Worm (Caenorhabditis elegans) whole organism, mixed stage, embryonic: ENCODE data around the gene T02B11.9.

Experiments used
- M03D4.4 ChIP-seq: sonication (generic microtip); optimal IDR thresholded peaks from 2 replicates; lab custom pipeline; 2017; ENCODE audit warnings: mild to moderate bottlenecking, missing genetic modification characterization, missing compliant biosample characterization
- bed-3 ChIP-seq: fragments of 200-800 bp; sonication (Bioruptor generic); optimal IDR thresholded peaks from 3 replicates; lab custom pipeline; 2018; ENCODE audit warnings: mild to moderate bottlenecking, missing genetic modification characterization, moderate library complexity, missing compliant biosample characterization
- ceh-39 ChIP-seq: fragments of 150-350 bp; optimal IDR thresholded peaks from 2 replicates; lab custom pipeline; 2014; ENCODE audit warnings: missing biosample characterization, missing genetic modification characterization
- ceh-43 ChIP-seq: fragments of 200-800 bp; sonication (Bioruptor generic); optimal IDR thresholded peaks from 2 replicates; lab custom pipeline; 2018; ENCODE audit warnings: mild to moderate bottlenecking, missing genetic modification characterization, moderate library complexity, missing compliant biosample characterization
- ceh-83 ChIP-seq: fragments of 200-800 bp; sonication (Bioruptor generic); optimal IDR thresholded peaks from 2 replicates; lab custom pipeline; 2018; ENCODE audit warnings: mild to moderate bottlenecking, missing genetic modification characterization, missing compliant biosample characterization
- ces-1 ChIP-seq: fragments of 150-350 bp; optimal IDR thresholded peaks from 2 replicates; lab custom pipeline; 2014; ENCODE audit warnings: missing biosample characterization, missing genetic modification reagents, missing genetic modification characterization
- cnd-1 ChIP-seq: fragments of 200-800 bp; sonication (Bioruptor generic); optimal IDR thresholded peaks from 2 replicates; lab custom pipeline; 2018; ENCODE audit warnings: mild to moderate bottlenecking, missing genetic modification characterization, missing compliant biosample characterization
- drap-1 ChIP-seq: fragments of 200-800 bp; sonication (Bioruptor generic); optimal IDR thresholded peaks from 3 replicates; lab custom pipeline; 2018; ENCODE audit warnings: mild to moderate bottlenecking, missing genetic modification characterization, missing compliant biosample characterization
- elt-3 ChIP-seq: fragments of 150-350 bp; optimal IDR thresholded peaks from 2 replicates; lab custom pipeline; 2014; ENCODE audit warnings: missing biosample characterization, missing genetic modification characterization
- flh-1 ChIP-seq: fragments of 200-800 bp; sonication (Bioruptor generic); optimal IDR thresholded peaks from 2 replicates; lab custom pipeline; 2018; ENCODE audit warnings: mild to moderate bottlenecking, missing genetic modification characterization, moderate library complexity, missing compliant biosample characterization
- ham-2 ChIP-seq: fragments of 200-800 bp; sonication (Bioruptor generic); optimal IDR thresholded peaks from 2 replicates; lab custom pipeline; 2018; ENCODE audit warnings: mild to moderate bottlenecking, missing genetic modification characterization, missing compliant biosample characterization
- hlh-1 ChIP-seq: fragments of 150-350 bp; optimal IDR thresholded peaks from 2 replicates; lab custom pipeline; 2014; ENCODE audit warnings: missing biosample characterization, missing genetic modification reagents, missing genetic modification characterization
- lin-13 ChIP-seq: fragments of 150-350 bp; optimal IDR thresholded peaks from 2 replicates; lab custom pipeline; 2014; ENCODE audit warnings: missing biosample characterization, missing genetic modification characterization
- lin-32 ChIP-seq: fragments of 200-800 bp; sonication (Bioruptor generic); optimal IDR thresholded peaks from 2 replicates; lab custom pipeline; 2018; ENCODE audit warnings: mild to moderate bottlenecking, missing genetic modification characterization, missing compliant biosample characterization
- lsy-2 ChIP-seq: fragments of 150-350 bp; optimal IDR thresholded peaks from 2 replicates; lab custom pipeline; 2014; ENCODE audit warnings: missing biosample characterization, missing genetic modification characterization
- mab-5 ChIP-seq: fragments of 150-350 bp; optimal IDR thresholded peaks from 2 replicates; lab custom pipeline; 2014; ENCODE audit warnings: missing biosample characterization, missing genetic modification characterization
- mep-1 ChIP-seq: fragments of 150-350 bp; optimal IDR thresholded peaks from 2 replicates; lab custom pipeline; 2017; ENCODE audit warnings: missing biosample characterization, missing genetic modification reagents, missing genetic modification characterization, inconsistent platforms
- mls-2 ChIP-seq: sonication (generic microtip); optimal IDR thresholded peaks from 2 replicates; lab custom pipeline; 2016; ENCODE audit warnings: mild to moderate bottlenecking, missing genetic modification characterization, moderate library complexity, missing compliant biosample characterization
- nhr-12 ChIP-seq: fragments of 150-350 bp; optimal IDR thresholded peaks from 2 replicates; lab custom pipeline; 2014; ENCODE audit warnings: missing biosample characterization, missing genetic modification characterization
- nhr-2 ChIP-seq: fragments of 150-350 bp; optimal IDR thresholded peaks from 2 replicates; lab custom pipeline; 2014; ENCODE audit warnings: missing biosample characterization, missing genetic modification characterization
- nhr-237 ChIP-seq: fragments of 150-350 bp; optimal IDR thresholded peaks from 2 replicates; lab custom pipeline; 2014; ENCODE audit warnings: missing biosample characterization, missing genetic modification characterization
- nhr-28 ChIP-seq: fragments of 150-350 bp; optimal IDR thresholded peaks from 2 replicates; lab custom pipeline; 2014; ENCODE audit warnings: missing biosample characterization, missing genetic modification characterization
- nhr-76 ChIP-seq: sonication (generic microtip); optimal IDR thresholded peaks from 2 replicates; lab custom pipeline; 2017; ENCODE audit warnings: missing biosample characterization, missing genetic modification characterization
- pha-4 ChIP-seq: fragments of 150-350 bp; optimal IDR thresholded peaks from 2 replicates; lab custom pipeline; 2018; ENCODE audit warnings: missing biosample characterization, missing genetic modification reagents, missing genetic modification characterization
- sem-2 ChIP-seq: fragments of 200-800 bp; sonication (Bioruptor generic); optimal IDR thresholded peaks from 2 replicates; lab custom pipeline; 2018; ENCODE audit warnings: mild to moderate bottlenecking, missing genetic modification characterization, missing compliant biosample characterization
- snpc-4 ChIP-seq: fragments of 150-350 bp; optimal IDR thresholded peaks from 2 replicates; lab custom pipeline; 2014; ENCODE audit warnings: missing biosample characterization, missing genetic modification characterization
- sptf-1 ChIP-seq: sonication (generic microtip); optimal IDR thresholded peaks from 2 replicates; lab custom pipeline; 2017; ENCODE audit warnings: mild to moderate bottlenecking, missing genetic modification characterization, moderate library complexity, missing compliant biosample characterization
- tbx-8 ChIP-seq: fragments of 200-800 bp; sonication (Bioruptor generic); optimal IDR thresholded peaks from 2 replicates; lab custom pipeline; 2018; ENCODE audit warnings: mild to moderate bottlenecking, missing genetic modification characterization, moderate library complexity, missing compliant biosample characterization
- unc-120 ChIP-seq: sonication (generic microtip); optimal IDR thresholded peaks from 2 replicates; lab custom pipeline; 2017; ENCODE audit warnings: missing genetic modification characterization, missing compliant biosample characterization; ENCODE audit not compliant: poor library complexity, severe bottlenecking
- unc-39 ChIP-seq: fragments of 150-350 bp; optimal IDR thresholded peaks from 2 replicates; lab custom pipeline; 2014; ENCODE audit warnings: missing biosample characterization, missing genetic modification characterization
- unc-62 ChIP-seq: fragments of 150-350 bp; optimal IDR thresholded peaks from 2 replicates; lab custom pipeline; 2014; ENCODE audit warnings: missing biosample characterization, missing genetic modification reagents, missing genetic modification characterization
- ztf-11 ChIP-seq: fragments of 150-350 bp; optimal IDR thresholded peaks from 2 replicates; lab custom pipeline; 2014; ENCODE audit warnings: missing biosample characterization, missing genetic modification characterization

The T02B11.9 gene

DNA sequence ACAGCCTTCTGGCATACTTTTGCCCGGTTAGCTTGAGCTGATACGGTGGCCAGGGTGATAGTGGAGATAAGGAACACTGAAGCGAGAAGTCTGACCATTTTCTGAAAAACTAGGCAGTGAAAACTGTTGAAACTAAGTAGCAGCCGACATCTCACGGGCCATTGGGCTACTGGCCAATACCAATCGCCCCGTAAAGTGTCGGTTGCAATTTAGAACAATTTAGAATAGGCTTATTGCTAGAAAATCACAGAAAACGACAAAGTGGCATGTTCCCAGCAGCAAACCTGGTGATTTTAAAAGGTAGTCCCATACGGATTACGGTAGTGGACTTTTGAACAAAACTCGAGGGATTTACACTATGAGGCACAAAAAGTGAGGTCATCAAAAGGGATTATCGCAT lies 5.0 kb upstream of the T02B11.9 start, which contains the start of gene T02B11.4:
Gene T02B11.4 (minus strand): TSS at position 101 of the 400 bp plus-strand sequence.
- TF ChIP-seq unc-120 (tag; lab: Kevin White, UChicago), result no peak
- TF ChIP-seq ztf-11 (tag; lab: Kevin White, UChicago), result no peak
- TF ChIP-seq drap-1 (GFP tag; lab: Kevin White, UChicago), result no peak
- TF ChIP-seq tbx-8 (GFP tag; lab: Kevin White, UChicago), result no peak
- TF ChIP-seq nhr-12 (tag; lab: Kevin White, UChicago), result no peak
- no peak for TF ChIP-seq ceh-83 (GFP tag; lab: Kevin White, UChicago)
- TF ChIP-seq M03D4.4 (tag; lab: Kevin White, UChicago), result no peak
- TF ChIP-seq hlh-1 (tag; lab: Kevin White, UChicago), result no peak
- TF ChIP-seq sptf-1 (tag; lab: Kevin White, UChicago), result no peak
- no peak for TF ChIP-seq nhr-237 (tag; lab: Kevin White, UChicago)
- TF ChIP-seq ham-2, result no peak
- no peak for TF ChIP-seq lin-13 (tag; lab: Kevin White, UChicago)
- TF ChIP-seq, all 35 proteins: peak for 0

DNA sequence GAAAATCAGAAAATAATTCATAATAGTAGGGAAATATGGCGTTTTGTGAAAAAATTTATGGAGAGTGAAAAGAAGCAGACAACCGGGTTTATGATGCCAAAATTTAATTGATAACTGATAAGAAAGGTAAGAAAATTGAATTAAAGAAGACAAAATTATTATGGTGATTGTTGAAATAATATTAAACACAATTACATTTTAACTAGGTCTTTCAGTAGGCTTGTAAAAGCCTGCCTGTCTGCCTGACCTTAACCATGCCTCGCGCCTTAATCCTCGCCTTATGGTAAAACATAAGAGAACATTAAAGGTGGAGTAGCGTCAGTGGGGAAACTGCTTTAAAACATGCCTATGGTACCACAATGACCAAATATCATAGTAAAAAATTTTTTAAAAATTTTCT lies 2.5 kb downstream of the T02B11.9 start, which contains the start of gene T02B11.8:
Gene T02B11.8 (minus strand): TSS at position 101 of the 400 bp plus-strand sequence.
- no peak for TF ChIP-seq mab-5 (tag; lab: Kevin White, UChicago)
- TF ChIP-seq ceh-43 (GFP tag; lab: Kevin White, UChicago), result no peak
- TF ChIP-seq cnd-1 (tag; lab: Kevin White, UChicago), result no peak
- TF ChIP-seq lsy-2, result no peak
- no peak for TF ChIP-seq hlh-1 (tag; lab: Kevin White, UChicago)
- no peak for TF ChIP-seq nhr-76
- TF ChIP-seq ceh-83 (GFP tag; lab: Kevin White, UChicago), result no peak
- TF ChIP-seq lin-32, result no peak
- TF ChIP-seq M03D4.4 (tag; lab: Kevin White, UChicago), result no peak
- TF ChIP-seq snpc-4 (tag; lab: Kevin White, UChicago), result no peak
- TF ChIP-seq nhr-237 (tag; lab: Kevin White, UChicago), result no peak
- TF ChIP-seq drap-1 (GFP tag; lab: Kevin White, UChicago), result no peak
- no peak for TF ChIP-seq mep-1 (tag; lab: Kevin White, UChicago)
- no peak for TF ChIP-seq flh-1
- TF ChIP-seq tbx-8 (GFP tag; lab: Kevin White, UChicago), result no peak
- no peak for TF ChIP-seq bed-3 (GFP tag; lab: Kevin White, UChicago)
- no peak for TF ChIP-seq ceh-39 (tag; lab: Kevin White, UChicago)
- TF ChIP-seq nhr-28 (tag; lab: Kevin White, UChicago), result no peak
- no peak for TF ChIP-seq unc-62 (GFP tag; lab: Kevin White, UChicago)

DNA sequence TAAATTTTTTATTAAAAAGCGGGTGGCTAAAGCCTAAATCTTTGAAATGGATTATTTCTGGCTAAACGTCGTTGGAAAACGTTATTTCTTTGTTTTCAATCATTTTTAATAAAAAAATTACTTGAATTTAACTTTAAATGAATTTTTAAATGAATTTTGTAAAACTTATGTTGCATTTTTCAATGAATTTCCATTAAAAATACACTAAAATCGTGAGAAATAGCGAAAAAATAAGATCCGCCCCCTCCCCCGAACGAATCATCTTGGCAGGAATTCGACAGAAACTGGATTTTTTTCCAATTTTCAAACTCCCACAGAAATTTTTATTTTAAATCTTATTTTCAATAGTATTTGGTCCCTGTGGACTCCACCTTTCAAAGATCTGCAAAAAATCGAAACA lies 3.1 kb downstream of the T02B11.9 start, which contains the start of gene srg-53:
Gene srg-53 (plus strand): TSS at position 301 of the 400 bp plus-strand sequence.
- TF ChIP-seq ceh-39 (tag; lab: Kevin White, UChicago), result no peak
- TF ChIP-seq snpc-4 (tag; lab: Kevin White, UChicago), result no peak
- TF ChIP-seq lsy-2, result no peak
- no peak for TF ChIP-seq nhr-2 (tag; lab: Kevin White, UChicago)
- TF ChIP-seq sptf-1 (tag; lab: Kevin White, UChicago), result no peak
- no peak for TF ChIP-seq pha-4 (tag; lab: Kevin White, UChicago)
- no peak for TF ChIP-seq ces-1
- TF ChIP-seq nhr-76, result no peak
- TF ChIP-seq nhr-12 (tag; lab: Kevin White, UChicago), result no peak
- no peak for TF ChIP-seq unc-39 (tag; lab: Kevin White, UChicago)
- TF ChIP-seq lin-32, result no peak
- TF ChIP-seq sem-2, result no peak
- no peak for TF ChIP-seq tbx-8 (GFP tag; lab: Kevin White, UChicago)

DNA sequence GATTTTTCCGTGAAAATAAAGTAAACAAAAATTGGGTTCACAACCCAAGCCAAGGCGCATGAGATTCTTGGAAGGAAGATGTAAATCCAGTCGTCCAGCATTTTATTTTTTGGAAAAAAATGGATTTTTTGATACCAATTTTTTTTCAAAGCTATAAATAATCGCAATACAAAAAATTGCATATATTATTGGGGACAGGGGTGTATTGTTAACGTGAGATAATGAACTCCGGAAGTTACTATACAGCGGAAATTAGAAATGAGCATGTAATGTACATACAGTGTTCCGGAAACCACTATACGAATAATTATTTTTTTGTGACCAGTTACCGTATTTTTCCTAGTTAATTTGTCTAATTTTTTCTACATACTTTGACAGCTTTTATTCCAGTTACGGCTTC lies 8.3 kb downstream of the T02B11.9 start, which contains the start of gene srj-38:
Gene srj-38 (minus strand): TSS at position 101 of the 400 bp plus-strand sequence.
- TF ChIP-seq ceh-39 (tag; lab: Kevin White, UChicago) (no peak), bed-3 (GFP tag; lab: Kevin White, UChicago) (no peak), snpc-4 (tag; lab: Kevin White, UChicago) (no peak), elt-3 (no peak), mls-2 (tag; lab: Kevin White, UChicago) (no peak), lin-32 (no peak), ham-2 (no peak), nhr-237 (tag; lab: Kevin White, UChicago) (no peak), tbx-8 (GFP tag; lab: Kevin White, UChicago) (no peak), unc-120 (tag; lab: Kevin White, UChicago) (no peak), ces-1 (no peak), cnd-1 (tag; lab: Kevin White, UChicago) (no peak), ceh-83 (GFP tag; lab: Kevin White, UChicago) (no peak), unc-39 (tag; lab: Kevin White, UChicago) (no peak), mep-1 (tag; lab: Kevin White, UChicago) (no peak), sem-2 (no peak), flh-1 (no peak)
